Fruit fly (Drosophila melanogaster) Kc167 (cell line): ENCODE measurements around the gene CG31076.

Experiments
- Sin3A ChIP-seq: fragments of >200 bp; optimal IDR thresholded peaks from 2 replicates; lab custom pipeline; 2018; ENCODE audit warnings: missing external identifiers
- insv ChIP-seq: fragments of >200 bp; optimal IDR thresholded peaks from 3 replicates; lab custom pipeline; 2018; ENCODE audit warnings: missing external identifiers
- psq ChIP-seq: fragments of >200 bp; optimal IDR thresholded peaks from 2 replicates; lab custom pipeline; 2017; ENCODE audit warnings: missing external identifiers
- ttk ChIP-seq: sonication (Bioruptor generic); optimal IDR thresholded peaks from 2 replicates; lab custom pipeline; 2017; ENCODE audit warnings: missing external identifiers

DNA sequence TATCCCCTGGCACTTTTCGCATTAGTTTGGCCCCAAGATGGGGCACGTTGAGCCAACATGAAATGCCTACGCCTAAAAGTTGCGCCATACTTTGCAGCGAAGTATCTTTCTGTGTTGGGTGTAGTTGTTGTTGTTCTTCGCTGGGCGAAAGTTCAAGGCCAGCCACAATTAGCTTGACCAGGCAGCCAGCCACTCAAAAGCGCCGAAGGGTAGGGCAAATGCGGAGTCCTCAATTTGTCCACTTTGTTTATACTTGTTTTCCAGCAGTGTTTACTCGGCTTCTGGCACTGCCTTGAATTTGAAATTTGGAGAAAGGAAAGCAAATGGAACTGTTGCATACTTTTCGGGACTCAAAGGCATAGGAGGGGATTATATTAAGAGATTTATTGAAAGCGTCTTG, 32.5 kb downstream of the CG31076 start:
- TF ChIP-seq ttk (lab: Kevin White, UChicago) (no peak), Sin3A (lab: Kevin White, UChicago) (no peak), insv (lab: Kevin White, UChicago) (no peak), psq (no peak)
